Worm (Caenorhabditis elegans) whole organism, L3 larva: Measurements from ENCODE around the gene R10E8.3.

ENCODE experiments used
- ama-1 ChIP-seq: fragments of 150-350 bp; optimal IDR thresholded peaks from 2 replicates; lab custom pipeline; 2018
- ceh-16 ChIP-seq: sonication (generic microtip); optimal IDR thresholded peaks from 2 replicates; lab custom pipeline; 2017; ENCODE audit warnings: missing biosample characterization, missing genetic modification characterization
- egl-27 ChIP-seq: sonication (generic microtip); optimal IDR thresholded peaks from 4 replicates; lab custom pipeline; 2017; ENCODE audit warnings: missing biosample characterization, missing genetic modification reagents, missing genetic modification characterization
- mdl-1 ChIP-seq: fragments of 150-350 bp; optimal IDR thresholded peaks from 2 replicates; lab custom pipeline; 2014; ENCODE audit warnings: missing biosample characterization, missing genetic modification characterization
- nfya-1 ChIP-seq: sonication (generic microtip); optimal IDR thresholded peaks from 2 replicates; lab custom pipeline; 2017; ENCODE audit warnings: missing genetic modification characterization, mild to moderate bottlenecking, missing compliant biosample characterization, antibody characterized with exemption, moderate library complexity; ENCODE audit not compliant: insufficient read depth
- nhr-76 ChIP-seq: fragments of 150-350 bp; sonication (generic microtip); optimal IDR thresholded peaks from 5 replicates; lab custom pipeline; 2014; ENCODE audit warnings: missing biosample characterization, missing genetic modification characterization
- pqm-1 ChIP-seq: fragments of 150-350 bp; optimal IDR thresholded peaks from 2 replicates; lab custom pipeline; 2017; ENCODE audit warnings: missing biosample characterization, missing genetic modification characterization, inconsistent platforms
- snpc-4 ChIP-seq: fragments of 150-350 bp; optimal IDR thresholded peaks from 2 replicates; lab custom pipeline; 2014; ENCODE audit warnings: missing biosample characterization, missing genetic modification characterization
- ztf-11 ChIP-seq: fragments of 150-350 bp; optimal IDR thresholded peaks from 2 replicates; lab custom pipeline; 2014; ENCODE audit warnings: missing biosample characterization, missing genetic modification characterization
- ztf-4 ChIP-seq: fragments of 150-350 bp; optimal IDR thresholded peaks from 2 replicates; lab custom pipeline; 2014; ENCODE audit warnings: missing biosample characterization, missing genetic modification characterization

DNA sequence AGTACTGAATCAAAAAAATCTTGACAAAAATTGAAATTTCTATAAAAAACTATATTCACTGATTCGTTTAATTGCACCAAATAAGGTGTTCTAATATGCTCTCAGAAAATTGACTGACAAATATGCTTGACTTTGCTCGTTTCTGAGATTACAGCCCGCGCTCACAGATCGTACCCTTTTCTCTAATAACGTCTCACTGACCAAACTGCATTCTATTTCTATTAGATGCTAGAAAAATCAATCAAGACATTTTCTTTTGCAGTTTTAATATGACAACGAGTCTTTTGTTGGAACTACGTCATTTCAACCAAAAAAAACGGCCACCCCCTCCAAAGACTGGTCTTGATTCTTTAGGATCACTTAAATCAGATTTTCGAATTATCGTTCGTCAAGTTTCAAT lies 46.0 kb upstream of the R10E8.3 start, which contains the start of gene clec-247:
- no peak for TF ChIP-seq ztf-11
- no peak for TF ChIP-seq pqm-1 (tag; lab: Kevin White, UChicago)
- TF ChIP-seq nfya-1 (tag; lab: Kevin White, UChicago), result no peak
- no peak for TF ChIP-seq ama-1 (lab: Kevin White, UChicago)
- no peak for TF ChIP-seq nhr-76
- no peak for TF ChIP-seq ceh-16
- no peak for TF ChIP-seq ztf-4
- TF ChIP-seq egl-27 (tag; lab: Kevin White, UChicago), result no peak
- no peak for TF ChIP-seq snpc-4 (tag; lab: Kevin White, UChicago)
- TF ChIP-seq mdl-1 (tag; lab: Kevin White, UChicago), result no peak
